Worm (Caenorhabditis elegans) whole organism, early embryonic: Measurements from ENCODE around the gene C13C4.8.

ENCODE experiments used
- B0310.2 ChIP-seq: sonication (generic microtip); optimal IDR thresholded peaks from 2 replicates; lab custom pipeline; 2016; ENCODE audit warnings: mild to moderate bottlenecking, missing genetic modification characterization, missing compliant biosample characterization
- aly-1 ChIP-seq: sonication (generic microtip); optimal IDR thresholded peaks from 2 replicates; lab custom pipeline; 2016; ENCODE audit warnings: missing genetic modification characterization, missing compliant biosample characterization
- ama-1 ChIP-seq: fragments of 150-350 bp; optimal IDR thresholded peaks from 2 replicates; lab custom pipeline; 2014
- ceh-36 ChIP-seq: sonication (generic microtip); optimal IDR thresholded peaks from 2 replicates; lab custom pipeline; 2016; ENCODE audit warnings: missing genetic modification characterization, inconsistent platforms, missing compliant biosample characterization
- ets-7 ChIP-seq: sonication (generic microtip); optimal IDR thresholded peaks from 2 replicates; lab custom pipeline; 2016; ENCODE audit warnings: missing genotype, missing genetic modification characterization, missing compliant biosample characterization
- flt-1 ChIP-seq: fragments of 200-800 bp; sonication (Bioruptor generic); IDR thresholded peaks from 2 replicates; pipeline ENCODE4 v1.3.6; 2022; ENCODE audit warnings: missing genetic modification characterization, missing compliant biosample characterization
- hmbx-1 ChIP-seq: sonication (generic microtip); optimal IDR thresholded peaks from 2 replicates; lab custom pipeline; 2016; ENCODE audit warnings: mild to moderate bottlenecking, missing genetic modification characterization, missing compliant biosample characterization
- hmg-4 ChIP-seq: fragments of 200-800 bp; sonication (Bioruptor generic); optimal IDR thresholded peaks from 2 replicates; lab custom pipeline; 2018; ENCODE audit warnings: mild to moderate bottlenecking, missing genetic modification characterization, missing compliant biosample characterization
- pes-1 ChIP-seq: fragments of 200-800 bp; sonication (Bioruptor generic); IDR thresholded peaks from 2 replicates; pipeline ENCODE4 v1.3.6; 2022; ENCODE audit warnings: missing genetic modification reagents, missing genetic modification characterization, missing compliant biosample characterization
- scrt-1 ChIP-seq: fragments of 200-800 bp; sonication (Bioruptor generic); IDR thresholded peaks from 2 replicates; pipeline ENCODE4 v1.3.6; 2022; ENCODE audit warnings: missing genetic modification characterization, missing compliant biosample characterization
- sea-1 ChIP-seq: fragments of 200-800 bp; sonication (Bioruptor generic); conservative IDR thresholded peaks from 2 replicates; pipeline ENCODE4 v1.3.6; 2022; ENCODE audit warnings: missing genetic modification characterization, missing compliant biosample characterization
- tbx-37 ChIP-seq: fragments of 200-800 bp; sonication (Bioruptor generic); conservative IDR thresholded peaks from 2 replicates; pipeline ENCODE4 v1.3.6; 2022; ENCODE audit warnings: missing genetic modification reagents, missing genetic modification characterization, missing compliant biosample characterization
- tra-4 ChIP-seq: sonication (generic microtip); optimal IDR thresholded peaks from 2 replicates; lab custom pipeline; 2017; ENCODE audit warnings: missing genetic modification characterization, missing compliant biosample characterization

DNA sequence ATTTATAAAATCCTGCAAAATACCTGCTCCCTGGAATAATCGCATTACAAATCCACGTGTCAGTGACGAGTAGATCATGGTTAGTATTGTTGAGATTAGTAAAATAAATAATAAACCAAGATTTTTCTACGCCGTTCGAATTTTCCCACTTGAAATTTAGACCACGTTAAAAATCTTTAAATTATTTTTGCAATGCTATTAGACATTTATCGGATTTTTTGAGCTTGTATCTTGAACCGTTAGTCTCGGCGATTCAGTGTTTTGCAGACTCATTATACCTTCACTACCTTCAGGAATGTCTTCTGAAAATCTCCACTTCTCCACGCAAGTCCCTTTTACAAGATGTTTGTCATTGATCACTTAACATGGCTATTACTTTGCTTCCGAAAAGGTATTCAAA lies 44.4 kb downstream of the C13C4.8 start, which contains the start of gene C27A7.5:
- no peak for TF ChIP-seq tra-4 (tag; lab: Kevin White, UChicago)
- no peak for TF ChIP-seq sea-1 (GFP tag; lab: Robert Waterston, UW)
- no peak for TF ChIP-seq flt-1
- TF ChIP-seq ets-7 (tag; lab: Kevin White, UChicago): no peak
- no peak for TF ChIP-seq ama-1 (lab: Kevin White, UChicago)
- no peak for TF ChIP-seq ceh-36 (tag; lab: Kevin White, UChicago)
- no peak for TF ChIP-seq B0310.2 (tag; lab: Kevin White, UChicago)
- TF ChIP-seq hmbx-1 (tag; lab: Kevin White, UChicago): no peak
- no peak for TF ChIP-seq aly-1 (tag; lab: Kevin White, UChicago)
- TF ChIP-seq hmg-4 (GFP tag; lab: Kevin White, UChicago): no peak
- TF ChIP-seq tbx-37 (GFP tag; lab: Robert Waterston, UW): no peak
- no peak for TF ChIP-seq pes-1 (GFP tag; lab: Robert Waterston, UW)
- no peak for TF ChIP-seq scrt-1 (GFP tag; lab: Robert Waterston, UW)
